Worm (Caenorhabditis elegans) whole organism, midembryonic: ENCODE data around the gene Y6G8.15.

ENCODE experiments used
- T22C8.4 ChIP-seq: fragments of 200-800 bp; sonication (Bioruptor generic); IDR thresholded peaks from 2 replicates; pipeline ENCODE4 v1.3.6; 2022; ENCODE audit warnings: missing genetic modification characterization, missing compliant biosample characterization
- flt-1 ChIP-seq: fragments of 200-800 bp; sonication (Bioruptor generic); IDR thresholded peaks from 2 replicates; pipeline ENCODE4 v1.3.6; 2022; ENCODE audit warnings: missing genetic modification characterization, missing compliant biosample characterization
- klf-2 ChIP-seq: fragments of 200-800 bp; sonication (Bioruptor generic); conservative IDR thresholded peaks from 2 replicates; pipeline ENCODE4 v1.3.6; 2022; ENCODE audit warnings: missing genetic modification reagents, missing genetic modification characterization, missing compliant biosample characterization
- ztf-23 ChIP-seq: fragments of 200-800 bp; sonication (Bioruptor generic); IDR thresholded peaks from 2 replicates; pipeline ENCODE4 v1.3.6; 2022; ENCODE audit warnings: missing genetic modification reagents, missing genetic modification characterization, missing compliant biosample characterization

DNA sequence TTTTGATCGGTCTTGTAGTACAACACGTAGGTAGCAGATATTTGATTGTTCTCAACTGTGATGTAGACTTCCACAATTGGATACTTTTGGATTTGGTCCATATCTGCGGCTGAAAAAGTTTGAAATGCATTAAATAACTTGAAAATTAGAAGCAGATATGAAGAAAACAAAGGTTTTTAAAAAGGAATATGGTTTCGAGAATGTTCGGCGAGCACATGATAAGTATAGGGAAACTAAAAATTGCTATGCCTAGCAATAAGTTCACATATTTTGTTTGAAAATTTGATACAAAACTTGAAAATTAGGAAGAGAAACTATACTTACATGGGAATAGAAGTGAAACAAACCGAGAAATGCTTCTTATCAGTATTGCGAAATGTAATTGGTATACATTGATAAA is 5.2 kb upstream of the Y6G8.15 start, which contains the start of gene Y6G8.5:
- no peak for TF ChIP-seq flt-1 (GFP tag; lab: Robert Waterston, UW)
- TF ChIP-seq ztf-23 (GFP tag; lab: Robert Waterston, UW), result no peak
- no peak for TF ChIP-seq klf-2 (GFP tag; lab: Robert Waterston, UW)
- no peak for TF ChIP-seq T22C8.4 (GFP tag; lab: Robert Waterston, UW)
